Fruit fly (Drosophila melanogaster) whole organism, embryonic: ENCODE measurements around the gene Son.

Source experiments
- ATbp ChIP-seq: fragments of 200-800 bp; sonication (Bioruptor generic); optimal IDR thresholded peaks from 2 replicates; lab custom pipeline; 2017; ENCODE audit warnings: missing biosample characterization, mild to moderate bottlenecking, missing genetic modification characterization, missing genetic modification reagents
- Antp ChIP-seq: fragments of 200-800 bp; sonication (Bioruptor generic); optimal IDR thresholded peaks from 3 replicates; lab custom pipeline; 2016; ENCODE audit warnings: missing biosample characterization, missing genetic modification characterization
- Atf-2 ChIP-seq: fragments of 200-800 bp; sonication (Bioruptor generic); optimal IDR thresholded peaks from 2 replicates; lab custom pipeline; 2016; ENCODE audit warnings: missing biosample characterization, missing genetic modification characterization
- CG1024 ChIP-seq: fragments of 200-800 bp; sonication (Bioruptor generic); IDR thresholded peaks from 2 replicates; pipeline ENCODE4 v1.3.6; 2022; ENCODE audit warnings: missing biosample characterization, missing genetic modification characterization
- CG10462 ChIP-seq: fragments of 200-800 bp; sonication (Bioruptor generic); optimal IDR thresholded peaks from 2 replicates; lab custom pipeline; 2016; ENCODE audit warnings: missing biosample characterization, missing genetic modification characterization
- CG10959 ChIP-seq: fragments of 200-800 bp; sonication (Bioruptor generic); IDR thresholded peaks from 2 replicates; pipeline ENCODE4 v1.3.6; 2022; ENCODE audit warnings: missing biosample characterization, missing genetic modification characterization
- CG11504 ChIP-seq: fragments of 200-800 bp; sonication (Bioruptor generic); optimal IDR thresholded peaks from 3 replicates; lab custom pipeline; 2019; ENCODE audit warnings: missing biosample characterization, mild to moderate bottlenecking, missing genetic modification characterization, moderate library complexity
- CG14965 ChIP-seq: fragments of 200-800 bp; sonication (Bioruptor generic); optimal IDR thresholded peaks from 2 replicates; lab custom pipeline; 2016; ENCODE audit warnings: missing biosample characterization, missing genetic modification characterization, borderline replicate concordance
- CG15011 ChIP-seq: fragments of 200-800 bp; sonication (Bioruptor generic); optimal IDR thresholded peaks from 3 replicates; lab custom pipeline; 2018; ENCODE audit warnings: missing biosample characterization, mild to moderate bottlenecking, missing genetic modification characterization
- CG16779 ChIP-seq: fragments of 200-800 bp; sonication (Bioruptor generic); IDR thresholded peaks from 2 replicates; pipeline ENCODE4 v1.3.6; 2022; ENCODE audit warnings: missing biosample characterization, missing genetic modification characterization
- CG17829 ChIP-seq: fragments of 200-800 bp; optimal IDR thresholded peaks from 2 replicates; lab custom pipeline; 2019; ENCODE audit warnings: missing biosample characterization, mild to moderate bottlenecking, missing genetic modification characterization, moderate library complexity
- CG18476 ChIP-seq: fragments of 200-800 bp; sonication (Bioruptor generic); optimal IDR thresholded peaks from 2 replicates; lab custom pipeline; 2016; ENCODE audit warnings: missing biosample characterization, mild to moderate bottlenecking, missing genetic modification characterization
- CG18764 ChIP-seq: fragments of 200-800 bp; sonication (Bioruptor generic); optimal IDR thresholded peaks from 3 replicates; lab custom pipeline; 2016; ENCODE audit warnings: missing biosample characterization, missing genetic modification characterization
- CG2875 ChIP-seq: fragments of 200-800 bp; sonication (Bioruptor generic); optimal IDR thresholded peaks from 2 replicates; lab custom pipeline; 2017; ENCODE audit warnings: missing biosample characterization, mild to moderate bottlenecking, missing genetic modification characterization, missing genetic modification reagents
- CG2889 ChIP-seq: fragments of 200-800 bp; sonication (Bioruptor generic); IDR thresholded peaks from 3 replicates; pipeline ENCODE4 v1.3.6; 2022; ENCODE audit warnings: missing biosample characterization, missing genetic modification characterization
- CG34224 ChIP-seq: fragments of 200-800 bp; sonication (Bioruptor generic); IDR thresholded peaks from 3 replicates; pipeline ENCODE4 v1.3.6; 2022; ENCODE audit warnings: missing biosample characterization, missing genetic modification characterization; ENCODE audit not compliant: partially characterized antibody
- CG4282 ChIP-seq: fragments of 200-800 bp; sonication (Bioruptor generic); optimal IDR thresholded peaks from 2 replicates; lab custom pipeline; 2016; ENCODE audit warnings: missing biosample characterization, missing genetic modification characterization
- CG4617 ChIP-seq: fragments of 200-800 bp; sonication (Bioruptor generic); optimal IDR thresholded peaks from 3 replicates; lab custom pipeline; 2016; ENCODE audit warnings: missing biosample characterization, missing genetic modification characterization, borderline replicate concordance
- CG7963 ChIP-seq: fragments of 200-800 bp; sonication (Bioruptor generic); IDR thresholded peaks from 3 replicates; pipeline ENCODE4 v1.3.6; 2022; ENCODE audit warnings: missing biosample characterization, missing genetic modification characterization; ENCODE audit not compliant: partially characterized antibody
- CG8089 ChIP-seq: fragments of 200-800 bp; sonication (Bioruptor generic); optimal IDR thresholded peaks from 3 replicates; lab custom pipeline; 2016; ENCODE audit warnings: missing biosample characterization, missing genetic modification characterization
- CG9932 ChIP-seq: fragments of 200-800 bp; sonication (Bioruptor generic); IDR thresholded peaks from 2 replicates; pipeline ENCODE4 v1.3.6; 2022; ENCODE audit warnings: missing biosample characterization, missing genetic modification characterization
- Camta ChIP-seq: fragments of 200-800 bp; sonication (Bioruptor generic); optimal IDR thresholded peaks from 2 replicates; lab custom pipeline; 2016; ENCODE audit warnings: missing biosample characterization, missing genetic modification characterization
- Dp ChIP-seq: fragments of 200-800 bp; sonication (Bioruptor generic); optimal IDR thresholded peaks from 2 replicates; lab custom pipeline; 2018; ENCODE audit warnings: missing biosample characterization, mild to moderate bottlenecking, missing genetic modification characterization, moderate library complexity
- Meics ChIP-seq: fragments of 200-800 bp; sonication (Bioruptor generic); optimal IDR thresholded peaks from 2 replicates; lab custom pipeline; 2017; ENCODE audit warnings: missing biosample characterization, mild to moderate bottlenecking, missing genetic modification characterization
- NC2α ChIP-seq: fragments of 200-800 bp; sonication (Bioruptor generic); optimal IDR thresholded peaks from 2 replicates; lab custom pipeline; 2016; ENCODE audit warnings: missing biosample characterization, missing genetic modification characterization
- NK7.1 ChIP-seq: fragments of 200-800 bp; sonication (Bioruptor generic); optimal IDR thresholded peaks from 3 replicates; lab custom pipeline; 2016; ENCODE audit warnings: missing biosample characterization, missing genetic modification characterization
- Ptx1 ChIP-seq: fragments of 200-800 bp; sonication (Bioruptor generic); IDR thresholded peaks from 2 replicates; pipeline ENCODE4 v1.3.6; 2022; ENCODE audit warnings: missing biosample characterization, missing genetic modification characterization
- Sry-δ ChIP-seq: fragments of 200-800 bp; sonication (Bioruptor generic); optimal IDR thresholded peaks from 2 replicates; lab custom pipeline; 2016; ENCODE audit warnings: missing biosample characterization, missing genetic modification characterization
- YL-1 ChIP-seq: fragments of 200-800 bp; sonication (Bioruptor generic); optimal IDR thresholded peaks from 3 replicates; lab custom pipeline; 2017; ENCODE audit warnings: missing biosample characterization, mild to moderate bottlenecking, missing genetic modification characterization
- ab ChIP-seq: fragments of 200-800 bp; sonication (Bioruptor generic); optimal IDR thresholded peaks from 2 replicates; lab custom pipeline; 2016; ENCODE audit warnings: missing biosample characterization, missing genetic modification characterization
- cwo ChIP-seq: fragments of 200-800 bp; sonication (Bioruptor generic); optimal IDR thresholded peaks from 3 replicates; lab custom pipeline; 2017; ENCODE audit warnings: missing biosample characterization, missing genetic modification characterization, mild to moderate bottlenecking, moderate library complexity, missing genetic modification reagents
- dati ChIP-seq: fragments of 200-800 bp; sonication (Bioruptor generic); IDR thresholded peaks from 2 replicates; pipeline ENCODE4 v1.3.6; 2022; ENCODE audit warnings: missing biosample characterization, missing genetic modification characterization
- fd3F ChIP-seq: fragments of 200-800 bp; sonication (Bioruptor generic); optimal IDR thresholded peaks from 2 replicates; lab custom pipeline; 2018; ENCODE audit warnings: missing biosample characterization, mild to moderate bottlenecking, missing genetic modification characterization, moderate library complexity
- ftz-f1 ChIP-seq: fragments of 200-800 bp; sonication (Bioruptor generic); optimal IDR thresholded peaks from 2 replicates; lab custom pipeline; 2016; ENCODE audit warnings: missing biosample characterization, missing genetic modification characterization
- gcm ChIP-seq: fragments of 200-800 bp; sonication (Bioruptor generic); optimal IDR thresholded peaks from 2 replicates; lab custom pipeline; 2019; ENCODE audit warnings: missing biosample characterization, mild to moderate bottlenecking, missing genetic modification characterization, moderate library complexity
- gem ChIP-seq: fragments of 200-800 bp; sonication (Bioruptor generic); optimal IDR thresholded peaks from 2 replicates; lab custom pipeline; 2019; ENCODE audit warnings: missing biosample characterization, mild to moderate bottlenecking, missing genetic modification characterization, moderate library complexity
- hbn ChIP-seq: fragments of 200-800 bp; sonication (Bioruptor generic); IDR thresholded peaks from 2 replicates; pipeline ENCODE4 v1.3.6; 2022; ENCODE audit warnings: missing biosample characterization, missing genetic modification characterization; ENCODE audit not compliant: partially characterized antibody
- jumu ChIP-seq: fragments of 200-800 bp; sonication (Bioruptor generic); optimal IDR thresholded peaks from 3 replicates; lab custom pipeline; 2016; ENCODE audit warnings: missing biosample characterization, missing genetic modification characterization
- lmd ChIP-seq: fragments of 200-800 bp; sonication (Bioruptor generic); IDR thresholded peaks from 2 replicates; pipeline ENCODE4 v1.3.6; 2022; ENCODE audit warnings: missing biosample characterization, missing genetic modification characterization
- nerfin-1 ChIP-seq: fragments of 200-800 bp; sonication (Bioruptor generic); optimal IDR thresholded peaks from 3 replicates; lab custom pipeline; 2019; ENCODE audit warnings: missing biosample characterization, mild to moderate bottlenecking, missing genetic modification characterization, moderate library complexity
- onecut ChIP-seq: fragments of 200-800 bp; sonication (Bioruptor generic); IDR thresholded peaks from 2 replicates; pipeline ENCODE4 v1.3.6; 2022; ENCODE audit warnings: missing biosample characterization, missing genetic modification characterization
- pan ChIP-seq, 4 experiments: fragments of >200 bp in 3 of 4; fragments of 200-800 bp in 1 of 4; sonication (Bioruptor generic) in 1 of 4; optimal IDR thresholded peaks in 3 of 4; IDR thresholded peaks in 1 of 4; 2 replicates each; pipeline versions ENCODE4 v1.3.6 to Lab custom; 2017 to 2022; ENCODE audit warnings: missing biosample characterization in 2 of 4, missing genetic modification characterization in 2 of 4, mixed read lengths in 1 of 4
- peb ChIP-seq: fragments of 200-800 bp; sonication (Bioruptor generic); IDR thresholded peaks from 2 replicates; pipeline ENCODE4 v1.3.6; 2022; ENCODE audit warnings: missing biosample characterization, missing genetic modification characterization
- pita ChIP-seq: fragments of 200-800 bp; sonication (Bioruptor generic); optimal IDR thresholded peaks from 2 replicates; lab custom pipeline; 2017; ENCODE audit warnings: missing biosample characterization, mild to moderate bottlenecking, missing genetic modification characterization
- sens-2 ChIP-seq: fragments of 200-800 bp; sonication (Bioruptor generic); IDR thresholded peaks from 2 replicates; pipeline ENCODE4 v1.3.6; 2022; ENCODE audit warnings: missing biosample characterization, missing genetic modification characterization
- slbo ChIP-seq: fragments of 200-800 bp; sonication (Bioruptor generic); IDR thresholded peaks from 2 replicates; pipeline ENCODE4 v1.3.6; 2022; ENCODE audit warnings: missing biosample characterization, missing genetic modification characterization
- ttk ChIP-seq: fragments of 200-800 bp; sonication (Bioruptor generic); IDR thresholded peaks from 2 replicates; pipeline ENCODE4 v2.1.2; 2022; ENCODE audit warnings: missing biosample characterization, missing genetic modification characterization
- tup ChIP-seq: fragments of 200-800 bp; sonication (Bioruptor generic); optimal IDR thresholded peaks from 2 replicates; lab custom pipeline; 2016; ENCODE audit warnings: missing biosample characterization, mild to moderate bottlenecking, missing genetic modification characterization, moderate library complexity
- vfl ChIP-seq: fragments of 200-800 bp; sonication (Bioruptor generic); optimal IDR thresholded peaks from 2 replicates; lab custom pipeline; 2016; ENCODE audit warnings: missing biosample characterization, missing genetic modification characterization
- z ChIP-seq: fragments of 200-800 bp; sonication (Bioruptor generic); IDR thresholded peaks from 3 replicates; pipeline ENCODE4 v1.3.6; 2022; ENCODE audit warnings: missing biosample characterization, missing genetic modification characterization

Gene Son

DNA sequence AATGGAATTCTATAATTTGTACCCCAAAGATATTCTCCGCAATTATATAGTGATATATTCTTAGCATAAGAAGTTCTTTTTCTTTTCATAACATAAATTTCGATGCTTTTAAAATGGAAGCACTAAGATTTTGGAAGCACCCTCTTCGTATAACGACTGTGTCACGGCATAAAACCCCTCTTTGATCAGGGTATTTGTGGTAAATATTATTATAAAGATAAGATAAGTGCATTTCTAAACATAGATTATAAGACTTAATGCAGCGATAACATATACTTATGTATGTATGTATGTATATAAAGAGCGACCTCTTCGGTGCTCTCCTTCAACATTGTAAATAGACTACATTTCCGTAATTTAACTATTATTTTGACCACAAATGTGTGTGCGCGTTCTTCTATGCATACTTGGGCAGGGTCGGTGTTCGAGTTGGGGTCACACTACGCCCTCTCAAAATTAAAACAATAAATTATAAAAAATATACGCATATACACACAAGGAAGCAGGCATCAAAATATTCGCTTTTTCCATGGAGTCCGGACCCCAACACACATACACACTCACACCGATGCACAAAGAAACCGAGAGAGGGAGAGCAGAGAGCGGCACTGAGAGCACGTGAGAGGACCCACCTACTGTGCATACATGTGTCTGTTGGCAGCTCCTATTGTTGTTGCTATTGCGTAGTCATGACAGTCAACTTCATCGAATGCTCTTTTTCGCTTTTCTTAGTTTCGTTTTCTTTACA is 27.4 kb upstream of the Son start (continued):
- TF ChIP-seq CG2889 (GFP tag; lab: Robert Waterston, UW) (no peak), hbn (GFP tag; lab: Robert Waterston, UW) (no peak), CG4282 (no peak), dati (GFP tag; lab: Robert Waterston, UW) (no peak), CG16779 (GFP tag; lab: Robert Waterston, UW) (no peak), CG34224 (no peak), NK7.1 (GFP tag; lab: Kevin White, UChicago) (no peak), z (GFP tag; lab: Robert Waterston, UW) (no peak), fd3F (GFP tag; lab: Kevin White, UChicago) (no peak), CG18764 (GFP tag; lab: Kevin White, UChicago) (no peak), CG15011 (GFP tag; lab: Kevin White, UChicago) (no peak), gem (tag; lab: Kevin White, UChicago) (no peak), onecut (GFP tag; lab: Robert Waterston, UW) (peak; percentile 4), vfl (GFP tag; lab: Kevin White, UChicago) (no peak), CG17829 (tag; lab: Kevin White, UChicago) (no peak), CG14965 (GFP tag; lab: Kevin White, UChicago) (no peak), YL-1 (GFP tag; lab: Kevin White, UChicago) (no peak), Meics (no peak), CG4617 (GFP tag; lab: Kevin White, UChicago) (no peak), ftz-f1 (GFP tag; lab: Kevin White, UChicago) (no peak), Dp (GFP tag; lab: Kevin White, UChicago) (no peak), CG10462 (GFP tag; lab: Kevin White, UChicago) (no peak), CG10959 (GFP tag; lab: Robert Waterston, UW) (no peak), tup (GFP tag; lab: Kevin White, UChicago) (no peak), Antp (GFP tag; lab: Kevin White, UChicago) (no peak), ttk (GFP tag; lab: Robert Waterston, UW) (no peak), CG18476 (GFP tag; lab: Kevin White, UChicago) (no peak), jumu (GFP tag; lab: Kevin White, UChicago) (no peak), Camta (GFP tag; lab: Kevin White, UChicago) (no peak), gcm (GFP tag; lab: Kevin White, UChicago) (no peak), Ptx1 (GFP tag; lab: Robert Waterston, UW) (no peak), Sry-δ (GFP tag; lab: Kevin White, UChicago) (no peak), CG2875 (GFP tag; lab: Kevin White, UChicago) (peak; percentile 12), lmd (GFP tag; lab: Robert Waterston, UW) (no peak), CG7963 (GFP tag; lab: Robert Waterston, UW) (no peak), CG9932 (no peak), slbo (no peak), cwo (GFP tag; lab: Kevin White, UChicago) (no peak), peb (GFP tag; lab: Robert Waterston, UW) (no peak), NC2α (GFP tag; lab: Kevin White, UChicago) (no peak), sens-2 (no peak), CG11504 (tag; lab: Kevin White, UChicago) (no peak), pita (GFP tag; lab: Kevin White, UChicago) (no peak), Atf-2 (no peak), pan (optimal IDR thresholded peaks at IDR 0.05; lab: Kevin White, UChicago) (no peak), pan (GFP tag; optimal IDR thresholded peaks at IDR 0.05 in 1 of 2, IDR thresholded peaks at IDR 0.05 in 1 of 2) (no peak), CG8089 (GFP tag; lab: Kevin White, UChicago) (no peak), CG1024 (GFP tag; lab: Robert Waterston, UW) (no peak), ab (GFP tag; lab: Kevin White, UChicago) (no peak), nerfin-1 (tag; lab: Kevin White, UChicago) (peak; percentile 25), ATbp (GFP tag; lab: Kevin White, UChicago) (peak; percentile 27)
